Worm (Caenorhabditis elegans): ENCODE data around the gene nta-1.

DNA sequence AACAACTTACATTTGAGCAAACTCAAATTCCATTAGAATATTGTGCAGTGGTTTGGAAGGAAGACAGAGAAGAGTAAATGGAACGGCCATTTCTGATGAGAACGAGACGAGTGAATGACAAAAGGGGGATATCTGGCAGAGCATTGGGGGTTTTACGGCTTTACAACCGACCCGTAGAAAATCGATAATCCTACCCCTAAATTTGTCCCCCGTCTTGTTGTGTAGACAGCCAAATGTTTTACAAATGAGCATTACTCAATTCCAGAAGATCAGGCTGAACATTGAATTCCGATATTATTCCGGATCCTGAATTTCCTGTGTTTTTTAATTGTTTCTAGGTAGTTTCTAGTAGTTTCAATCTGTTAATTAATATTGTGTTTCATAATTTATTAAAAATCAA lies 49.7 kb upstream of the nta-1 start, which contains the start of gene fbxb-99:
- TF ChIP-seq ceh-9 (tag; optimal IDR thresholded peaks at IDR 0.05) (no peak), daf-12 (tag; optimal IDR thresholded peaks at IDR 0.05) (no peak)

All from whole organism, L3 larva.